Fruit fly (Drosophila melanogaster) whole organism, adult: ENCODE results near the gene parvin.

ENCODE experiments used
- CG11617 ChIP-seq: fragments of 200-800 bp; sonication (Bioruptor generic); optimal IDR thresholded peaks from 2 replicates; lab custom pipeline; 2017; ENCODE audit warnings: mild to moderate bottlenecking, missing biosample characterization, missing genetic modification reagents, missing genetic modification characterization
- CG12768 ChIP-seq: fragments of 200-800 bp; sonication (Bioruptor generic); optimal IDR thresholded peaks from 2 replicates; lab custom pipeline; 2017; ENCODE audit warnings: missing biosample characterization, missing genetic modification characterization, mild to moderate bottlenecking, moderate library complexity, missing genetic modification reagents
- CG14711 ChIP-seq: fragments of 200-800 bp; sonication (Bioruptor generic); optimal IDR thresholded peaks from 2 replicates; lab custom pipeline; 2018; ENCODE audit warnings: missing biosample characterization, mild to moderate bottlenecking, missing genetic modification characterization, moderate library complexity
- CG1620 ChIP-seq: fragments of 200-800 bp; sonication (Bioruptor generic); optimal IDR thresholded peaks from 2 replicates; lab custom pipeline; 2016; ENCODE audit warnings: missing biosample characterization, missing genetic modification characterization
- CG33017 ChIP-seq: fragments of 200-800 bp; sonication (Bioruptor generic); optimal IDR thresholded peaks from 2 replicates; lab custom pipeline; 2018; ENCODE audit warnings: missing biosample characterization, mild to moderate bottlenecking, missing genetic modification characterization, moderate library complexity
- CG5204 ChIP-seq: fragments of 200-800 bp; sonication (Bioruptor generic); optimal IDR thresholded peaks from 2 replicates; lab custom pipeline; 2016; ENCODE audit warnings: missing biosample characterization, missing genetic modification characterization
- CG7045 ChIP-seq: fragments of 200-800 bp; sonication (Bioruptor generic); optimal IDR thresholded peaks from 2 replicates; lab custom pipeline; 2017; ENCODE audit warnings: missing biosample characterization, mild to moderate bottlenecking, missing genetic modification characterization
- CG7101 ChIP-seq: fragments of 200-800 bp; sonication (Bioruptor generic); optimal IDR thresholded peaks from 2 replicates; lab custom pipeline; 2018; ENCODE audit warnings: missing biosample characterization, mild to moderate bottlenecking, missing genetic modification characterization, moderate library complexity
- Clk ChIP-seq: fragments of 200-800 bp; sonication (Bioruptor generic); optimal IDR thresholded peaks from 2 replicates; lab custom pipeline; 2017; ENCODE audit warnings: missing biosample characterization, missing genetic modification characterization
- Crg-1 ChIP-seq: fragments of 200-800 bp; sonication (Bioruptor generic); optimal IDR thresholded peaks from 2 replicates; lab custom pipeline; 2016; ENCODE audit warnings: missing biosample characterization, missing genetic modification characterization
- Hr96 ChIP-seq: fragments of 200-800 bp; sonication (Bioruptor generic); optimal IDR thresholded peaks from 2 replicates; lab custom pipeline; 2016; ENCODE audit warnings: missing biosample characterization, missing genetic modification characterization
- Mnt ChIP-seq: fragments of 200-800 bp; sonication (Bioruptor generic); optimal IDR thresholded peaks from 2 replicates; lab custom pipeline; 2016; ENCODE audit warnings: missing biosample characterization, mild to moderate bottlenecking, missing genetic modification characterization
- bab1 ChIP-seq: fragments of 200-800 bp; sonication (Bioruptor generic); optimal IDR thresholded peaks from 3 replicates; lab custom pipeline; 2019; ENCODE audit warnings: missing biosample characterization, mild to moderate bottlenecking, missing genetic modification characterization, moderate library complexity
- cic ChIP-seq: fragments of 200-800 bp; sonication (Bioruptor generic); optimal IDR thresholded peaks from 2 replicates; lab custom pipeline; 2017; ENCODE audit warnings: missing biosample characterization, mild to moderate bottlenecking, missing genetic modification characterization, moderate library complexity
- cnc ChIP-seq, 2 experiments: fragments of >200 bp; optimal IDR thresholded peaks; 2 replicates each; lab custom pipeline; 2017
- kay ChIP-seq: fragments of 200-800 bp; sonication (Bioruptor generic); peaks from one replicate; lab custom pipeline; 2016; ENCODE audit warnings: missing biosample characterization, missing genetic modification characterization, borderline replicate concordance
- ovo ChIP-seq: fragments of 200-800 bp; sonication (Bioruptor generic); optimal IDR thresholded peaks from 2 replicates; lab custom pipeline; 2016; ENCODE audit warnings: missing biosample characterization, missing genetic modification characterization
- pad ChIP-seq: fragments of 200-800 bp; sonication (Bioruptor generic); optimal IDR thresholded peaks from 3 replicates; lab custom pipeline; 2017; ENCODE audit warnings: missing biosample characterization, missing genetic modification characterization, mild to moderate bottlenecking, moderate library complexity, missing genetic modification reagents
- tj ChIP-seq: fragments of 200-800 bp; sonication (Bioruptor generic); optimal IDR thresholded peaks from 3 replicates; lab custom pipeline; 2017; ENCODE audit warnings: missing biosample characterization, mild to moderate bottlenecking, missing genetic modification characterization, moderate library complexity
- toe ChIP-seq: fragments of 200-800 bp; sonication (Bioruptor generic); optimal IDR thresholded peaks from 2 replicates; lab custom pipeline; 2016; ENCODE audit warnings: missing biosample characterization, missing genetic modification characterization

The parvin gene

dm6 chrX:19750626-19751149, 4.8 kb downstream of the parvin start, which contains the start of gene Abcd3:
Gene Abcd3 (plus strand): TSS chrX:19750770.
- TF ChIP-seq toe (GFP tag; lab: Kevin White, UChicago) (no peak), kay (GFP tag; lab: Kevin White, UChicago) (no peak), cic (GFP tag; lab: Kevin White, UChicago) (peak; percentile 86), Crg-1 (peak; percentile 39), CG12768 (GFP tag; lab: Kevin White, UChicago) (no peak), CG7101 (tag; lab: Kevin White, UChicago) (peak; percentile 63), tj (GFP tag; lab: Kevin White, UChicago) (peak; percentile 57), pad (GFP tag; lab: Kevin White, UChicago) (peak; percentile 64), ovo (GFP tag; lab: Kevin White, UChicago) (peak; percentile 78), bab1 (GFP tag; lab: Kevin White, UChicago) (peak; percentile 79), CG1620 (peak; percentile 0), Clk (no peak), CG7045 (GFP tag; lab: Kevin White, UChicago) (no peak), CG11617 (GFP tag; lab: Kevin White, UChicago) (peak; percentile 62), CG33017 (no peak), CG14711 (tag; lab: Kevin White, UChicago) (peak; percentile 59), Mnt (GFP tag; lab: Kevin White, UChicago) (peak; percentile 91), CG5204 (GFP tag; lab: Kevin White, UChicago) (no peak), Hr96 (no peak), cnc (optimal IDR thresholded peaks at IDR 0.05; lab: Kevin White, UChicago) (no peak)

dm6 chrX:19752344-19752743, 6.5 kb downstream of the parvin start:
- TF ChIP-seq kay (GFP tag; lab: Kevin White, UChicago) (no peak), CG12768 (GFP tag; lab: Kevin White, UChicago) (no peak), CG14711 (tag; lab: Kevin White, UChicago) (no peak), CG7045 (GFP tag; lab: Kevin White, UChicago) (no peak), tj (GFP tag; lab: Kevin White, UChicago) (no peak), cic (GFP tag; lab: Kevin White, UChicago) (peak; percentile 48), bab1 (GFP tag; lab: Kevin White, UChicago) (no peak), Mnt (GFP tag; lab: Kevin White, UChicago) (peak; percentile 38), Crg-1 (no peak)

dm6 chrX:19753710-19754109, 7.9 kb downstream of the parvin start:
- TF ChIP-seq CG7045 (GFP tag; lab: Kevin White, UChicago) = no peak
- TF ChIP-seq CG14711 (tag; lab: Kevin White, UChicago) = no peak
- no peak for TF ChIP-seq Mnt (GFP tag; lab: Kevin White, UChicago)
- no peak for TF ChIP-seq pad (GFP tag; lab: Kevin White, UChicago)
- TF ChIP-seq CG33017 = no peak
- no peak for TF ChIP-seq tj (GFP tag; lab: Kevin White, UChicago)
- TF ChIP-seq CG5204 (GFP tag; lab: Kevin White, UChicago) = no peak
- TF ChIP-seq bab1 (GFP tag; lab: Kevin White, UChicago) = no peak
- TF ChIP-seq Hr96 = no peak
- no peak for TF ChIP-seq Crg-1
- TF ChIP-seq ovo (GFP tag; lab: Kevin White, UChicago) = no peak
- TF ChIP-seq toe (GFP tag; lab: Kevin White, UChicago) = no peak
- TF ChIP-seq kay (GFP tag; lab: Kevin White, UChicago) = no peak
- no peak for TF ChIP-seq cic (GFP tag; lab: Kevin White, UChicago)
- TF ChIP-seq Clk = no peak
- TF ChIP-seq cnc (optimal IDR thresholded peaks at IDR 0.05; lab: Kevin White, UChicago) = no peak
- TF ChIP-seq CG11617 (GFP tag; lab: Kevin White, UChicago) = no peak
- no peak for TF ChIP-seq CG7101 (tag; lab: Kevin White, UChicago)
- no peak for TF ChIP-seq CG1620
- TF ChIP-seq CG12768 (GFP tag; lab: Kevin White, UChicago) = no peak

- TF ChIP-seq kay (GFP tag; lab: Kevin White, UChicago) (no peak), pad (GFP tag; lab: Kevin White, UChicago) (peak; percentile 8), CG12768 (GFP tag; lab: Kevin White, UChicago) (peak; percentile 3), Mnt (GFP tag; lab: Kevin White, UChicago) (peak; percentile 1), cic (GFP tag; lab: Kevin White, UChicago) (peak; percentile 58), Clk (no peak), toe (GFP tag; lab: Kevin White, UChicago) (no peak), CG5204 (GFP tag; lab: Kevin White, UChicago) (no peak), bab1 (GFP tag; lab: Kevin White, UChicago) (no peak), CG7101 (tag; lab: Kevin White, UChicago) (no peak), cnc (optimal IDR thresholded peaks at IDR 0.05; lab: Kevin White, UChicago) (no peak), CG7045 (GFP tag; lab: Kevin White, UChicago) (no peak)
Observed at dm6 chrX:19754152-19754579, 8.3 kb downstream of the parvin start.

- TF ChIP-seq ovo (GFP tag; lab: Kevin White, UChicago) (no peak), cnc (optimal IDR thresholded peaks at IDR 0.05; lab: Kevin White, UChicago) (peak; percentile 67 to 76)
Observed at dm6 chrX:19754705-19755403, 9.0 kb downstream of the parvin start.

dm6 chrX:19762167-19762566, 16.3 kb downstream of the parvin start:
- no peak for TF ChIP-seq Clk
- peak; percentile 38 for TF ChIP-seq CG1620
- TF ChIP-seq toe (GFP tag; lab: Kevin White, UChicago) = no peak
- TF ChIP-seq Mnt (GFP tag; lab: Kevin White, UChicago) = no peak
- TF ChIP-seq cnc (optimal IDR thresholded peaks at IDR 0.05; lab: Kevin White, UChicago) = no peak
- no peak for TF ChIP-seq Hr96
- peak; percentile 46 for TF ChIP-seq Crg-1
- TF ChIP-seq ovo (GFP tag; lab: Kevin White, UChicago) = no peak
- no peak for TF ChIP-seq CG7045 (GFP tag; lab: Kevin White, UChicago)
- TF ChIP-seq bab1 (GFP tag; lab: Kevin White, UChicago) = peak; percentile 12
- peak; percentile 6 for TF ChIP-seq CG7101 (tag; lab: Kevin White, UChicago)
- no peak for TF ChIP-seq CG5204 (GFP tag; lab: Kevin White, UChicago)
- TF ChIP-seq CG14711 (tag; lab: Kevin White, UChicago) = no peak
- TF ChIP-seq cic (GFP tag; lab: Kevin White, UChicago) = no peak
- no peak for TF ChIP-seq CG33017
- TF ChIP-seq pad (GFP tag; lab: Kevin White, UChicago) = peak; percentile 13
- TF ChIP-seq kay (GFP tag; lab: Kevin White, UChicago) = no peak
